Worm (Caenorhabditis elegans) whole organism, L1 larva: ENCODE measurements around the gene pho-5.

Source experiments
- C16A3.4 ChIP-seq: fragments of 150-350 bp; optimal IDR thresholded peaks from 2 replicates; lab custom pipeline; 2014; ENCODE audit warnings: missing biosample characterization, missing genetic modification characterization
- C34B4.2 ChIP-seq: sonication (generic microtip); optimal IDR thresholded peaks from 2 replicates; lab custom pipeline; 2017; ENCODE audit warnings: mild to moderate bottlenecking, missing genetic modification characterization, missing compliant biosample characterization
- Y116A8C.19 ChIP-seq: sonication (generic microtip); optimal IDR thresholded peaks from 2 replicates; lab custom pipeline; 2016; ENCODE audit warnings: missing compliant biosample characterization, missing genetic modification characterization, borderline replicate concordance
- aha-1 ChIP-seq: fragments of 150-350 bp; optimal IDR thresholded peaks from 2 replicates; lab custom pipeline; 2014; ENCODE audit warnings: missing biosample characterization, missing genetic modification characterization
- alr-1 ChIP-seq: fragments of 200-800 bp; sonication (Bioruptor generic); optimal IDR thresholded peaks from 2 replicates; lab custom pipeline; 2018; ENCODE audit warnings: borderline replicate concordance, mild to moderate bottlenecking, missing genetic modification characterization, missing compliant biosample characterization
- aly-2 ChIP-seq: fragments of 150-350 bp; optimal IDR thresholded peaks from 2 replicates; lab custom pipeline; 2014; ENCODE audit warnings: missing biosample characterization, missing genetic modification characterization
- blmp-1 ChIP-seq: fragments of 150-350 bp; optimal IDR thresholded peaks from 2 replicates; lab custom pipeline; 2014; ENCODE audit warnings: missing biosample characterization, missing genetic modification characterization
- ceh-8 ChIP-seq: fragments of 200-800 bp; sonication (Bioruptor generic); optimal IDR thresholded peaks from 2 replicates; lab custom pipeline; 2018; ENCODE audit warnings: mild to moderate bottlenecking, missing genetic modification characterization, moderate library complexity, missing compliant biosample characterization
- ceh-88 ChIP-seq: fragments of 200-800 bp; sonication (Bioruptor generic); IDR thresholded peaks from 2 replicates; pipeline ENCODE4 v1.3.6; 2022; ENCODE audit warnings: missing genetic modification characterization, missing compliant biosample characterization
- ceh-90 ChIP-seq: sonication (generic microtip); optimal IDR thresholded peaks from 2 replicates; lab custom pipeline; 2016; ENCODE audit warnings: missing genetic modification characterization, missing compliant biosample characterization
- ces-1 ChIP-seq: fragments of 150-350 bp; optimal IDR thresholded peaks from 2 replicates; lab custom pipeline; 2014; ENCODE audit warnings: missing biosample characterization, missing genetic modification reagents, missing genetic modification characterization
- dpl-1 ChIP-seq, 3 experiments: fragments of 150-350 bp in 2 of 3; sonication (generic microtip) in 1 of 3; optimal IDR thresholded peaks; 2 replicates each; lab custom pipeline; 2014 to 2017; ENCODE audit warnings: missing biosample characterization in 3 of 3, missing genetic modification characterization in 3 of 3, missing genetic modification reagents in 3 of 3
- efl-1 ChIP-seq, 4 experiments: fragments of 150-350 bp; optimal IDR thresholded peaks in 3 of 4; peaks in 1 of 4; 1 replicate in 1 of 4; 2 replicates in 3 of 4; lab custom pipeline; 2014; ENCODE audit warnings: missing biosample characterization in 2 of 4, missing genetic modification characterization in 2 of 4, missing genetic modification reagents in 2 of 4
- efl-3 ChIP-seq: fragments of 200-800 bp; sonication (Bioruptor generic); optimal IDR thresholded peaks from 2 replicates; lab custom pipeline; 2018; ENCODE audit warnings: mild to moderate bottlenecking, missing genetic modification characterization, missing compliant biosample characterization
- elt-3 ChIP-seq, 6 experiments: fragments of 150-350 bp in 1 of 6; sonication (generic microtip); optimal IDR thresholded peaks; 2 replicates each; lab custom pipeline; 2017 to 2018; ENCODE audit warnings: missing biosample characterization in 6 of 6, missing genetic modification characterization in 6 of 6, inconsistent platforms in 1 of 6
- ets-5 ChIP-seq: fragments of 200-800 bp; sonication (Bioruptor generic); IDR thresholded peaks from 2 replicates; pipeline ENCODE4 v1.3.6; 2022; ENCODE audit warnings: missing genetic modification characterization, missing compliant biosample characterization
- fkh-8 ChIP-seq: sonication (generic microtip); optimal IDR thresholded peaks from 2 replicates; lab custom pipeline; 2016; ENCODE audit warnings: mild to moderate bottlenecking, missing genetic modification characterization, missing compliant biosample characterization
- grh-1 ChIP-seq: fragments of 200-800 bp; sonication (Bioruptor generic); IDR thresholded peaks from 2 replicates; pipeline ENCODE4 v1.3.6; 2022; ENCODE audit warnings: missing genetic modification reagents, missing genetic modification characterization, missing compliant biosample characterization
- hlh-4 ChIP-seq: sonication (generic microtip); optimal IDR thresholded peaks from 2 replicates; lab custom pipeline; 2016; ENCODE audit warnings: mild to moderate bottlenecking, missing genetic modification characterization, missing compliant biosample characterization
- irx-1 ChIP-seq: sonication (generic microtip); optimal IDR thresholded peaks from 2 replicates; lab custom pipeline; 2016; ENCODE audit warnings: missing genetic modification characterization, missing compliant biosample characterization
- jun-1 ChIP-seq: fragments of 150-350 bp; optimal IDR thresholded peaks from 2 replicates; lab custom pipeline; 2014; ENCODE audit warnings: missing biosample characterization, missing genetic modification reagents, missing genetic modification characterization
- lin-14 ChIP-seq: fragments of 200-800 bp; sonication (Bioruptor generic); optimal IDR thresholded peaks from 2 replicates; lab custom pipeline; 2018; ENCODE audit warnings: mild to moderate bottlenecking, missing genetic modification characterization, moderate library complexity, missing compliant biosample characterization
- lin-15B ChIP-seq: fragments of 150-350 bp; sonication (generic microtip); optimal IDR thresholded peaks from 3 replicates; lab custom pipeline; 2014; ENCODE audit warnings: missing biosample characterization, missing genetic modification characterization
- lin-35 ChIP-seq, 2 experiments: fragments of 150-350 bp; optimal IDR thresholded peaks; 2 replicates each; lab custom pipeline; 2014; ENCODE audit warnings: missing biosample characterization in 2 of 2, missing genetic modification characterization in 2 of 2, missing genetic modification reagents in 2 of 2
- lir-3 ChIP-seq: sonication (generic microtip); optimal IDR thresholded peaks from 2 replicates; lab custom pipeline; 2016; ENCODE audit warnings: mild to moderate bottlenecking, missing genetic modification characterization, moderate library complexity, missing compliant biosample characterization; ENCODE audit not compliant: poor library complexity
- lsy-2 ChIP-seq, 2 experiments: fragments of 150-350 bp; optimal IDR thresholded peaks; 2 replicates each; lab custom pipeline; 2014; ENCODE audit warnings: missing biosample characterization in 2 of 2, missing genetic modification characterization in 2 of 2
- mab-9 ChIP-seq: fragments of 200-800 bp; sonication (Bioruptor generic); IDR thresholded peaks from 2 replicates; pipeline ENCODE4 v1.3.6; 2022; ENCODE audit warnings: missing genetic modification reagents, missing genetic modification characterization, missing compliant biosample characterization
- mep-1 ChIP-seq: fragments of 150-350 bp; optimal IDR thresholded peaks from 2 replicates; lab custom pipeline; 2014; ENCODE audit warnings: missing biosample characterization, missing genetic modification characterization
- nhr-20 ChIP-seq: sonication (generic microtip); optimal IDR thresholded peaks from 2 replicates; lab custom pipeline; 2016; ENCODE audit warnings: mild to moderate bottlenecking, missing genetic modification characterization, missing compliant biosample characterization
- nhr-71 ChIP-seq: sonication (generic microtip); optimal IDR thresholded peaks from 2 replicates; lab custom pipeline; 2016; ENCODE audit warnings: mild to moderate bottlenecking, missing genetic modification characterization, moderate library complexity, missing compliant biosample characterization
- nhr-85 ChIP-seq: sonication (generic microtip); peaks from one replicate; lab custom pipeline; 2016; ENCODE audit warnings: missing genetic modification characterization, inconsistent platforms, missing compliant biosample characterization
- nhr-90 ChIP-seq: sonication (generic microtip); optimal IDR thresholded peaks from 2 replicates; lab custom pipeline; 2016; ENCODE audit warnings: mild to moderate bottlenecking, missing genetic modification characterization, missing compliant biosample characterization; ENCODE audit not compliant: poor library complexity
- pqm-1 ChIP-seq: sonication (generic microtip); optimal IDR thresholded peaks from 3 replicates; lab custom pipeline; 2017; ENCODE audit warnings: missing biosample characterization, missing genetic modification characterization
- snu-23 ChIP-seq: sonication (generic microtip); optimal IDR thresholded peaks from 2 replicates; lab custom pipeline; 2016; ENCODE audit warnings: missing genetic modification characterization, missing compliant biosample characterization
- sox-4 ChIP-seq: sonication (generic microtip); optimal IDR thresholded peaks from 2 replicates; lab custom pipeline; 2016; ENCODE audit warnings: missing genetic modification characterization, missing compliant biosample characterization
- sptf-1 ChIP-seq: fragments of 150-350 bp; optimal IDR thresholded peaks from 2 replicates; lab custom pipeline; 2014; ENCODE audit warnings: missing biosample characterization, missing genetic modification characterization
- sup-37 ChIP-seq: fragments of 200-800 bp; sonication (Bioruptor generic); optimal IDR thresholded peaks from 2 replicates; lab custom pipeline; 2018; ENCODE audit warnings: mild to moderate bottlenecking, missing genetic modification characterization, missing compliant biosample characterization
- unc-130 ChIP-seq: fragments of 150-350 bp; optimal IDR thresholded peaks from 2 replicates; lab custom pipeline; 2017; ENCODE audit warnings: missing biosample characterization, missing genetic modification characterization, inconsistent platforms
- unc-62 ChIP-seq: fragments of 150-350 bp; optimal IDR thresholded peaks from 2 replicates; lab custom pipeline; 2014; ENCODE audit warnings: missing biosample characterization, missing genetic modification reagents, missing genetic modification characterization
- unc-98 ChIP-seq: fragments of 200-800 bp; sonication (Bioruptor generic); IDR thresholded peaks from 2 replicates; pipeline ENCODE4 v1.3.6; 2022; ENCODE audit warnings: missing genetic modification characterization, missing compliant biosample characterization
- vab-15 ChIP-seq: sonication (generic microtip); optimal IDR thresholded peaks from 2 replicates; lab custom pipeline; 2017; ENCODE audit warnings: missing genotype, mild to moderate bottlenecking, missing genetic modification characterization, missing compliant biosample characterization
- xbp-1 ChIP-seq: sonication (generic microtip); optimal IDR thresholded peaks from 2 replicates; lab custom pipeline; 2016; ENCODE audit warnings: missing genetic modification characterization, missing compliant biosample characterization
- zip-4 ChIP-seq: fragments of 200-800 bp; sonication (Bioruptor generic); optimal IDR thresholded peaks from 2 replicates; lab custom pipeline; 2018; ENCODE audit warnings: mild to moderate bottlenecking, missing genetic modification characterization, moderate library complexity, missing compliant biosample characterization
- ztf-11 ChIP-seq, 2 experiments: sonication (generic microtip); optimal IDR thresholded peaks; 2 replicates each; lab custom pipeline; 2016 to 2017; ENCODE audit warnings: missing genetic modification characterization in 2 of 2, missing biosample characterization in 1 of 2, missing compliant biosample characterization in 1 of 2

The pho-5 gene

ce11 chrIII:7304961-7305648, 19.4 kb upstream of the pho-5 start (continued):
- TF ChIP-seq snu-23 (GFP tag; lab: Kevin White, UChicago) (peak; percentile 56), C34B4.2 (tag; lab: Kevin White, UChicago) (no peak), jun-1 (tag; lab: Kevin White, UChicago) (no peak), dpl-1 (GFP tag; optimal IDR thresholded peaks at IDR 0.05; lab: Kevin White, UChicago) (no peak), unc-62 (GFP tag; lab: Kevin White, UChicago) (no peak), mab-9 (GFP tag; lab: Robert Waterston, UW) (no peak), efl-1 (optimal IDR thresholded peaks at IDR 0.05; lab: Kevin White, UChicago) (no peak), efl-1 (GFP tag; optimal IDR thresholded peaks at IDR 0.05 in 1 of 2; lab: Kevin White, UChicago) (peak in 1 of 2 experiments; percentile 15), elt-3 (tag; optimal IDR thresholded peaks at IDR 0.05; lab: Kevin White, UChicago) (peak in 2 of 6 experiments; percentile 73 to 86), pqm-1 (no peak), nhr-85 (tag; lab: Kevin White, UChicago) (peak; percentile 79), unc-98 (no peak), xbp-1 (tag; lab: Kevin White, UChicago) (no peak), nhr-90 (tag; lab: Kevin White, UChicago) (peak; percentile 34), alr-1 (tag; lab: Kevin White, UChicago) (no peak), unc-130 (tag; lab: Kevin White, UChicago) (no peak), aha-1 (tag; lab: Kevin White, UChicago) (no peak), C16A3.4 (peak; percentile 11), nhr-20 (tag; lab: Kevin White, UChicago) (peak; percentile 71), Y116A8C.19 (no peak), hlh-4 (no peak), ets-5 (no peak), ztf-11 (tag; optimal IDR thresholded peaks at IDR 0.05; lab: Kevin White, UChicago) (no peak)

ce11 chrIII:7301668-7302067, 16.0 kb upstream of the pho-5 start:
- no peak for TF ChIP-seq snu-23 (GFP tag; lab: Kevin White, UChicago)
- TF ChIP-seq blmp-1 (tag; lab: Kevin White, UChicago), result peak; percentile 55
- no peak for TF ChIP-seq nhr-71 (tag; lab: Kevin White, UChicago)
- TF ChIP-seq unc-62 (GFP tag; lab: Kevin White, UChicago), result no peak
- TF ChIP-seq ceh-90, result no peak
- peak; percentile 55 for TF ChIP-seq lin-14 (GFP tag; lab: Kevin White, UChicago)
- TF ChIP-seq nhr-85 (tag; lab: Kevin White, UChicago), result peak; percentile 86
- TF ChIP-seq zip-4 (GFP tag; lab: Kevin White, UChicago), result no peak
- peak; percentile 22 for TF ChIP-seq mep-1 (tag; lab: Kevin White, UChicago)
- TF ChIP-seq nhr-20 (tag; lab: Kevin White, UChicago), result peak; percentile 11
- TF ChIP-seq lin-15B (tag; lab: Kevin White, UChicago), result no peak

ce11 chrIII:7300763-7301162, 15.1 kb upstream of the pho-5 start:
- no peak for TF ChIP-seq mab-9 (GFP tag; lab: Robert Waterston, UW)
- TF ChIP-seq unc-130 (tag; lab: Kevin White, UChicago), result no peak
- TF ChIP-seq nhr-90 (tag; lab: Kevin White, UChicago), result no peak
- TF ChIP-seq sptf-1, result no peak
- TF ChIP-seq fkh-8 (tag; lab: Kevin White, UChicago), result no peak
- TF ChIP-seq vab-15, result no peak
- TF ChIP-seq sup-37 (GFP tag; lab: Kevin White, UChicago), result no peak
- no peak for TF ChIP-seq ceh-8 (GFP tag; lab: Kevin White, UChicago)
- TF ChIP-seq grh-1 (GFP tag; lab: Robert Waterston, UW), result peak; percentile 32; the same call in 1 of the 2 replicates
- TF ChIP-seq efl-3 (GFP tag; lab: Kevin White, UChicago), result no peak
- TF ChIP-seq ces-1 (GFP tag; lab: Kevin White, UChicago), result no peak
- peak; percentile 87 for TF ChIP-seq nhr-85 (tag; lab: Kevin White, UChicago)
- no peak for TF ChIP-seq C34B4.2 (tag; lab: Kevin White, UChicago)
- TF ChIP-seq aha-1 (tag; lab: Kevin White, UChicago), result no peak
- peak; percentile 4 for TF ChIP-seq snu-23 (GFP tag; lab: Kevin White, UChicago)
- no peak for TF ChIP-seq ceh-88
- TF ChIP-seq lin-35 (GFP tag; optimal IDR thresholded peaks at IDR 0.05; lab: Kevin White, UChicago), result peak in 1 of 2 experiments; percentile 38
- TF ChIP-seq aly-2 (tag; lab: Kevin White, UChicago), result no peak
- peak; percentile 82 for TF ChIP-seq blmp-1 (tag; lab: Kevin White, UChicago)
- TF ChIP-seq lin-14 (GFP tag; lab: Kevin White, UChicago), result peak; percentile 44
- no peak for TF ChIP-seq sox-4 (tag; lab: Kevin White, UChicago)
- peak in 1 of 2 experiments; percentile 17 for TF ChIP-seq lsy-2 (tag; optimal IDR thresholded peaks at IDR 0.05; lab: Kevin White, UChicago)
- TF ChIP-seq efl-1 (optimal IDR thresholded peaks at IDR 0.05; lab: Kevin White, UChicago), result no peak
- TF ChIP-seq efl-1 (GFP tag; optimal IDR thresholded peaks at IDR 0.05 in 1 of 2; lab: Kevin White, UChicago), result peak in 1 of 2 experiments; percentile 73
- TF ChIP-seq lir-3 (tag; lab: Kevin White, UChicago), result no peak
- no peak for TF ChIP-seq irx-1 (tag; lab: Kevin White, UChicago)
- TF ChIP-seq nhr-20 (tag; lab: Kevin White, UChicago), result peak; percentile 40
- peak in 1 of 6 experiments; percentile 2 for TF ChIP-seq elt-3 (tag; optimal IDR thresholded peaks at IDR 0.05; lab: Kevin White, UChicago)
